Worm (Caenorhabditis elegans): Measurements from ENCODE around the gene txt-13.

- TF ChIP-seq elt-4 (tag; optimal IDR thresholded peaks at IDR 0.05), result no peak
- no peak for TF ChIP-seq ztf-16 (tag; optimal IDR thresholded peaks at IDR 0.05)
- no peak for TF ChIP-seq lin-11 (tag; optimal IDR thresholded peaks at IDR 0.05)
- TF ChIP-seq pha-2 (tag; optimal IDR thresholded peaks at IDR 0.05), result no peak
- TF ChIP-seq odd-2 (tag; optimal IDR thresholded peaks at IDR 0.05), result no peak
- TF ChIP-seq ceh-14 (tag; optimal IDR thresholded peaks at IDR 0.05), result no peak
These were observed 13.2 kb upstream of the txt-13 start for ce11 chrII:10557206-10557574.
